Worm (Caenorhabditis elegans) whole organism, young adult: Measurements from ENCODE around the gene F46F5.11.

Experiments used
- B0019.2 ChIP-seq: fragments of 200-800 bp; sonication (Bioruptor generic); conservative IDR thresholded peaks from 2 replicates; pipeline ENCODE4 v1.3.6; 2022; ENCODE audit warnings: missing genetic modification reagents, missing genetic modification characterization, missing compliant biosample characterization
- C17E4.6 ChIP-seq: fragments of 200-800 bp; sonication (Bioruptor generic); IDR thresholded peaks from 2 replicates; pipeline ENCODE4 v1.3.6; 2022; ENCODE audit warnings: missing genetic modification reagents, missing genetic modification characterization, missing compliant biosample characterization
- F22D6.2 ChIP-seq: sonication (generic microtip); optimal IDR thresholded peaks from 2 replicates; lab custom pipeline; 2016; ENCODE audit warnings: mild to moderate bottlenecking, missing genetic modification characterization, missing compliant biosample characterization
- F33H1.4 ChIP-seq: fragments of 200-800 bp; sonication (Bioruptor generic); IDR thresholded peaks from 2 replicates; pipeline ENCODE4 v1.3.6; 2022; ENCODE audit warnings: missing genetic modification reagents, missing genetic modification characterization, missing compliant biosample characterization
- F37B4.10 ChIP-seq: fragments of 200-800 bp; sonication (Bioruptor generic); IDR thresholded peaks from 2 replicates; pipeline ENCODE4 v1.3.6; 2022; ENCODE audit warnings: missing genetic modification characterization, missing compliant biosample characterization
- F39B2.1 ChIP-seq: fragments of 200-800 bp; sonication (Bioruptor generic); IDR thresholded peaks from 2 replicates; pipeline ENCODE4 v1.3.6; 2022; ENCODE audit warnings: missing genetic modification reagents, missing genetic modification characterization, missing compliant biosample characterization
- F57C9.4 ChIP-seq: sonication (generic microtip); optimal IDR thresholded peaks from 2 replicates; lab custom pipeline; 2017; ENCODE audit warnings: mild to moderate bottlenecking, missing genetic modification characterization, missing compliant biosample characterization
- T26A5.8 ChIP-seq: sonication (generic microtip); optimal IDR thresholded peaks from 2 replicates; lab custom pipeline; 2016; ENCODE audit warnings: missing genetic modification characterization, missing compliant biosample characterization
- Y56A3A.18 ChIP-seq: fragments of 200-800 bp; sonication (Bioruptor generic); IDR thresholded peaks from 2 replicates; pipeline ENCODE4 v1.3.6; 2022; ENCODE audit warnings: missing genetic modification reagents, missing genetic modification characterization, missing compliant biosample characterization
- Y67H2A.10 ChIP-seq: fragments of 200-800 bp; sonication (Bioruptor generic); conservative IDR thresholded peaks from 2 replicates; pipeline ENCODE4 v1.3.6; 2022; ENCODE audit warnings: missing genetic modification reagents, missing genetic modification characterization, missing compliant biosample characterization
- ama-1 ChIP-seq, 3 experiments: fragments of 150-350 bp in 1 of 3; sonication (generic microtip) in 2 of 3; optimal IDR thresholded peaks; 2 replicates each; lab custom pipeline; 2014 to 2018; ENCODE audit warnings: missing biosample characterization in 2 of 3, missing genetic modification characterization in 2 of 3, missing genetic modification reagents in 2 of 3
- atf-7 ChIP-seq: sonication (generic microtip); optimal IDR thresholded peaks from 2 replicates; lab custom pipeline; 2017; ENCODE audit warnings: mild to moderate bottlenecking, missing genetic modification characterization, missing compliant biosample characterization
- athp-1 ChIP-seq: sonication (generic microtip); optimal IDR thresholded peaks from 2 replicates; lab custom pipeline; 2017; ENCODE audit warnings: mild to moderate bottlenecking, missing genetic modification characterization, missing compliant biosample characterization
- attf-5 ChIP-seq: fragments of 200-800 bp; sonication (Bioruptor generic); optimal IDR thresholded peaks from 2 replicates; lab custom pipeline; 2018; ENCODE audit warnings: mild to moderate bottlenecking, missing genetic modification characterization, missing compliant biosample characterization
- bed-1 ChIP-seq: fragments of 200-800 bp; sonication (Bioruptor generic); IDR thresholded peaks from 2 replicates; pipeline ENCODE4 v1.3.6; 2022; ENCODE audit warnings: missing genetic modification reagents, missing genetic modification characterization, missing compliant biosample characterization
- ccch-3 ChIP-seq: fragments of 200-800 bp; sonication (Bioruptor generic); optimal IDR thresholded peaks from 2 replicates; lab custom pipeline; 2018; ENCODE audit warnings: mild to moderate bottlenecking, missing genetic modification characterization, missing compliant biosample characterization
- ceh-79 ChIP-seq: sonication (generic microtip); optimal IDR thresholded peaks from 2 replicates; lab custom pipeline; 2017; ENCODE audit warnings: mild to moderate bottlenecking, missing genetic modification characterization, missing compliant biosample characterization
- dpff-1 ChIP-seq: sonication (generic microtip); optimal IDR thresholded peaks from 2 replicates; lab custom pipeline; 2017; ENCODE audit warnings: mild to moderate bottlenecking, missing genetic modification characterization, missing compliant biosample characterization
- egl-18 ChIP-seq: fragments of 200-800 bp; sonication (Bioruptor generic); IDR thresholded peaks from 2 replicates; pipeline ENCODE4 v1.3.6; 2022; ENCODE audit warnings: missing genetic modification reagents, missing genetic modification characterization, missing compliant biosample characterization
- egrh-3 ChIP-seq: fragments of 200-800 bp; sonication (Bioruptor generic); IDR thresholded peaks from 2 replicates; pipeline ENCODE4 v1.3.6; 2022; ENCODE audit warnings: missing genetic modification reagents, missing genetic modification characterization, missing compliant biosample characterization
- fkh-3 ChIP-seq: sonication (generic microtip); optimal IDR thresholded peaks from 2 replicates; lab custom pipeline; 2016; ENCODE audit warnings: mild to moderate bottlenecking, missing genetic modification characterization, missing compliant biosample characterization
- gei-17 ChIP-seq: fragments of 200-800 bp; sonication (Bioruptor generic); optimal IDR thresholded peaks from 2 replicates; lab custom pipeline; 2018; ENCODE audit warnings: mild to moderate bottlenecking, missing genetic modification characterization, missing compliant biosample characterization
- hmg-20 ChIP-seq: fragments of 200-800 bp; sonication (Bioruptor generic); IDR thresholded peaks from 2 replicates; pipeline ENCODE4 v1.3.6; 2022; ENCODE audit warnings: missing genetic modification reagents, missing genetic modification characterization, missing compliant biosample characterization
- hrde-1 ChIP-seq: sonication (generic microtip); optimal IDR thresholded peaks from 2 replicates; lab custom pipeline; 2016; ENCODE audit warnings: missing genetic modification characterization, mild to moderate bottlenecking, missing compliant biosample characterization, moderate library complexity, missing genotype, missing genetic modification reagents, borderline replicate concordance
- hsf-1 ChIP-seq: fragments of 200-800 bp; sonication (Bioruptor generic); IDR thresholded peaks from 2 replicates; pipeline ENCODE4 v1.3.6; 2022; ENCODE audit warnings: missing genetic modification reagents, missing genetic modification characterization, missing compliant biosample characterization
- lin-26 ChIP-seq: fragments of 200-800 bp; sonication (Bioruptor generic); IDR thresholded peaks from 2 replicates; pipeline ENCODE4 v1.3.6; 2022; ENCODE audit warnings: missing genetic modification reagents, missing genetic modification characterization, missing compliant biosample characterization
- lin-35 ChIP-seq, 3 experiments: fragments of 150-350 bp in 2 of 3; sonication (generic microtip) in 1 of 3; optimal IDR thresholded peaks; 2 replicates each; lab custom pipeline; 2014 to 2018; ENCODE audit warnings: missing biosample characterization in 3 of 3, missing genetic modification characterization in 3 of 3, missing genetic modification reagents in 3 of 3
- lin-40 ChIP-seq: sonication (generic microtip); optimal IDR thresholded peaks from 2 replicates; lab custom pipeline; 2016; ENCODE audit warnings: missing genetic modification characterization, mild to moderate bottlenecking, missing compliant biosample characterization, missing genotype, missing genetic modification reagents
- madf-3 ChIP-seq: fragments of 200-800 bp; sonication (Bioruptor generic); IDR thresholded peaks from 2 replicates; pipeline ENCODE4 v1.3.6; 2022; ENCODE audit warnings: missing genetic modification reagents, missing genetic modification characterization, missing compliant biosample characterization
- madf-6 ChIP-seq: fragments of 200-800 bp; sonication (Bioruptor generic); IDR thresholded peaks from 2 replicates; pipeline ENCODE4 v1.3.6; 2022; ENCODE audit warnings: missing genetic modification reagents, missing genetic modification characterization, missing compliant biosample characterization
- mcd-1 ChIP-seq: fragments of 200-800 bp; sonication (Bioruptor generic); IDR thresholded peaks from 2 replicates; pipeline ENCODE4 v1.3.6; 2022; ENCODE audit warnings: missing genetic modification reagents, missing genetic modification characterization, missing compliant biosample characterization
- nfya-1 ChIP-seq: sonication (generic microtip); optimal IDR thresholded peaks from 2 replicates; lab custom pipeline; 2017; ENCODE audit warnings: antibody characterized with exemption, missing compliant biosample characterization, missing genetic modification characterization, borderline replicate concordance; ENCODE audit not compliant: insufficient read depth
- nfya-2 ChIP-seq: fragments of 200-800 bp; sonication (Bioruptor generic); IDR thresholded peaks from 2 replicates; pipeline ENCODE4 v1.3.6; 2022; ENCODE audit warnings: missing genetic modification reagents, missing genetic modification characterization, missing compliant biosample characterization
- nfyb-1 ChIP-seq: fragments of 200-800 bp; sonication (Bioruptor generic); IDR thresholded peaks from 2 replicates; pipeline ENCODE4 v1.3.6; 2022; ENCODE audit warnings: missing genetic modification reagents, missing genetic modification characterization, missing compliant biosample characterization
- nhr-120 ChIP-seq: fragments of 200-800 bp; sonication (Bioruptor generic); IDR thresholded peaks from 2 replicates; pipeline ENCODE4 v1.3.6; 2022; ENCODE audit warnings: missing genetic modification characterization, missing compliant biosample characterization
- nhr-179 ChIP-seq: sonication (generic microtip); optimal IDR thresholded peaks from 2 replicates; lab custom pipeline; 2016; ENCODE audit warnings: mild to moderate bottlenecking, missing genetic modification characterization, missing compliant biosample characterization
- nhr-27 ChIP-seq: fragments of 200-800 bp; sonication (Bioruptor generic); optimal IDR thresholded peaks from 2 replicates; lab custom pipeline; 2018; ENCODE audit warnings: mild to moderate bottlenecking, missing genetic modification characterization, moderate library complexity, missing compliant biosample characterization
- nhr-80 ChIP-seq: sonication (generic microtip); optimal IDR thresholded peaks from 2 replicates; lab custom pipeline; 2016; ENCODE audit warnings: missing genetic modification characterization, missing compliant biosample characterization
- pbrm-1 ChIP-seq: fragments of 200-800 bp; sonication (Bioruptor generic); IDR thresholded peaks from 2 replicates; pipeline ENCODE4 v1.3.6; 2022; ENCODE audit warnings: missing genetic modification reagents, missing genetic modification characterization, missing compliant biosample characterization
- repo-1 ChIP-seq: sonication (generic microtip); optimal IDR thresholded peaks from 2 replicates; lab custom pipeline; 2017; ENCODE audit warnings: mild to moderate bottlenecking, missing genetic modification characterization, missing compliant biosample characterization
- sdz-38 ChIP-seq: sonication (generic microtip); optimal IDR thresholded peaks from 2 replicates; lab custom pipeline; 2016; ENCODE audit warnings: missing genotype, missing genetic modification characterization, missing compliant biosample characterization
- snpc-1.3 ChIP-seq: sonication (generic microtip); optimal IDR thresholded peaks from 2 replicates; lab custom pipeline; 2017; ENCODE audit warnings: missing genetic modification characterization, mild to moderate bottlenecking, missing compliant biosample characterization, antibody characterized with exemption, moderate library complexity, missing genotype, missing genetic modification reagents; ENCODE audit not compliant: insufficient read depth
- snpc-3.4 ChIP-seq: sonication (generic microtip); optimal IDR thresholded peaks from 2 replicates; lab custom pipeline; 2017; ENCODE audit warnings: missing genetic modification characterization, mild to moderate bottlenecking, missing compliant biosample characterization, antibody characterized with exemption, moderate library complexity, missing genotype, missing genetic modification reagents
- sptf-2 ChIP-seq: fragments of 200-800 bp; sonication (Bioruptor generic); optimal IDR thresholded peaks from 2 replicates; lab custom pipeline; 2018; ENCODE audit warnings: mild to moderate bottlenecking, missing genetic modification characterization, missing compliant biosample characterization
- tbp1 ChIP-seq: fragments of 200-800 bp; sonication (Bioruptor generic); optimal IDR thresholded peaks from 2 replicates; lab custom pipeline; 2018; ENCODE audit warnings: mild to moderate bottlenecking, missing genetic modification characterization, missing compliant biosample characterization
- tbx-9 ChIP-seq: sonication (generic microtip); optimal IDR thresholded peaks from 2 replicates; lab custom pipeline; 2016; ENCODE audit warnings: borderline replicate concordance, missing genetic modification characterization, inconsistent platforms, missing compliant biosample characterization
- unc-130 ChIP-seq: sonication (generic microtip); optimal IDR thresholded peaks from 2 replicates; lab custom pipeline; 2016; ENCODE audit warnings: missing genetic modification reagents, missing genetic modification characterization, missing compliant biosample characterization
- unc-62 ChIP-seq: fragments of 150-350 bp; optimal IDR thresholded peaks from 2 replicates; lab custom pipeline; 2014; ENCODE audit warnings: missing biosample characterization, missing genetic modification reagents, missing genetic modification characterization
- zim-3 ChIP-seq: sonication (generic microtip); optimal IDR thresholded peaks from 2 replicates; lab custom pipeline; 2017; ENCODE audit warnings: mild to moderate bottlenecking, missing genetic modification characterization, moderate library complexity, missing compliant biosample characterization
- ztf-18 ChIP-seq: sonication (generic microtip); optimal IDR thresholded peaks from 2 replicates; lab custom pipeline; 2016; ENCODE audit warnings: missing genotype, mild to moderate bottlenecking, missing genetic modification characterization, missing compliant biosample characterization

The F46F5.11 gene

DNA sequence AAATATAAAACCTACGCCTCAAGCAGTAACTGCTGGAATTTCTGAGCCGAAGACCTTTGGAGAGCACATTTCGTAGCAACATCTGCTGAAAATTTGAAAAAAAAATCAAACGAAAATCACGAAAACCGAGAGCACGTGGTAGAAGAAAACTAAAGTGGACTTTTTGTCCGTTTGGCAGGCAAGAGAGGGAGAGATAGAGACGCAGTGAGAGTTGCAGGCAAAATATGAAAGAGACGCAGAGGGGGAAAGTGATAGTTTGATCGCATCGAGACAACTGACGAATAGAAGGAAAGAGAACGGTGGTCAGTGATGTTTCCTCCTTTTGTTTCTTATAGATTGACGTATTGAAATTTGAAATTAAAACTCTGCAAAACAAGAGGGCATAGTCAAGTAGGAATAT is 40.0 kb downstream of the F46F5.11 start, which contains the start of the genes acdh-9 and F28A10.13 (continued):
- TF ChIP-seq F22D6.2 (tag; lab: Kevin White, UChicago): peak; percentile 65
- no peak for TF ChIP-seq dpff-1 (tag; lab: Kevin White, UChicago)
- no peak for TF ChIP-seq ztf-18 (tag; lab: Kevin White, UChicago)
- no peak for TF ChIP-seq nhr-120 (GFP tag; lab: Robert Waterston, UW)
- TF ChIP-seq sptf-2: no peak
- no peak for TF ChIP-seq Y56A3A.18
- no peak for TF ChIP-seq lin-26 (GFP tag; lab: Robert Waterston, UW)
- no peak for TF ChIP-seq hrde-1
- TF ChIP-seq C17E4.6 (GFP tag; lab: Robert Waterston, UW): no peak
- no peak for TF ChIP-seq B0019.2 (GFP tag; lab: Robert Waterston, UW)
- no peak for TF ChIP-seq ccch-3 (GFP tag; lab: Kevin White, UChicago)
- TF ChIP-seq Y67H2A.10 (GFP tag; lab: Robert Waterston, UW): no peak
- TF ChIP-seq F57C9.4 (tag; lab: Kevin White, UChicago): no peak
- TF ChIP-seq zim-3: no peak
- no peak for TF ChIP-seq fkh-3 (tag; lab: Kevin White, UChicago)
- no peak for TF ChIP-seq athp-1 (tag; lab: Kevin White, UChicago)
- no peak for TF ChIP-seq T26A5.8 (tag; lab: Kevin White, UChicago)
- TF ChIP-seq unc-62 (GFP tag; lab: Kevin White, UChicago): no peak
- TF ChIP-seq egl-18: no peak
- TF ChIP-seq sdz-38: no peak
- no peak for TF ChIP-seq nfya-1 (tag; lab: Kevin White, UChicago)
- TF ChIP-seq madf-3 (GFP tag; lab: Robert Waterston, UW): no peak
- peak; percentile 31 for TF ChIP-seq lin-40 (tag; lab: Kevin White, UChicago)
- no peak for TF ChIP-seq repo-1 (tag; lab: Kevin White, UChicago)
- no peak for TF ChIP-seq F37B4.10 (GFP tag; lab: Robert Waterston, UW)
- no peak for TF ChIP-seq atf-7 (tag; lab: Kevin White, UChicago)
- TF ChIP-seq unc-130 (GFP tag; lab: Kevin White, UChicago): no peak
- no peak for TF ChIP-seq lin-35 (GFP tag; optimal IDR thresholded peaks at IDR 0.05; lab: Kevin White, UChicago)
- TF ChIP-seq nhr-179: no peak
- TF ChIP-seq gei-17 (GFP tag; lab: Kevin White, UChicago): no peak
- no peak for TF ChIP-seq F33H1.4 (GFP tag; lab: Robert Waterston, UW)
- peak; percentile 41 for TF ChIP-seq ama-1 (optimal IDR thresholded peaks at IDR 0.05; lab: Kevin White, UChicago)
- no peak for TF ChIP-seq ama-1 (GFP tag; optimal IDR thresholded peaks at IDR 0.05; lab: Kevin White, UChicago)
- TF ChIP-seq bed-1 (GFP tag; lab: Robert Waterston, UW): no peak
- TF ChIP-seq mcd-1 (GFP tag; lab: Robert Waterston, UW): peak; percentile 41; the same call in 1 of the 2 replicates
- no peak for TF ChIP-seq madf-6 (GFP tag; lab: Robert Waterston, UW)
- TF ChIP-seq tbx-9 (tag; lab: Kevin White, UChicago): no peak
- no peak for TF ChIP-seq hmg-20 (GFP tag; lab: Robert Waterston, UW)
- TF ChIP-seq snpc-1.3 (tag; lab: Kevin White, UChicago): no peak
- peak; percentile 35 for TF ChIP-seq tbp1
- no peak for TF ChIP-seq pbrm-1
- TF ChIP-seq nhr-80 (tag; lab: Kevin White, UChicago): peak; percentile 74
- TF ChIP-seq snpc-3.4: no peak
- TF ChIP-seq attf-5: peak; percentile 57
- no peak for TF ChIP-seq egrh-3 (GFP tag; lab: Robert Waterston, UW)
- no peak for TF ChIP-seq hsf-1 (GFP tag; lab: Robert Waterston, UW)
- no peak for TF ChIP-seq F39B2.1 (GFP tag; lab: Robert Waterston, UW)
- no peak for TF ChIP-seq ceh-79 (tag; lab: Kevin White, UChicago)
- TF ChIP-seq nfyb-1 (GFP tag; lab: Robert Waterston, UW): 0 out of 2 replicates have a peak, but pooled peaks have one; percentile 52
- TF ChIP-seq nfya-2: no peak
- TF ChIP-seq nhr-27 (tag; lab: Kevin White, UChicago): no peak
